Worm (Caenorhabditis elegans) whole organism, early embryonic: ENCODE measurements around the gene pup-2.

Experiments used
- F13C5.2 ChIP-seq: sonication (generic microtip); optimal IDR thresholded peaks from 2 replicates; lab custom pipeline; 2017; ENCODE audit warnings: mild to moderate bottlenecking, missing genetic modification characterization, inconsistent platforms, missing compliant biosample characterization
- aly-1 ChIP-seq: sonication (generic microtip); optimal IDR thresholded peaks from 2 replicates; lab custom pipeline; 2016; ENCODE audit warnings: missing genetic modification characterization, missing compliant biosample characterization
- ama-1 ChIP-seq: fragments of 150-350 bp; optimal IDR thresholded peaks from 2 replicates; lab custom pipeline; 2014
- ceh-13 ChIP-seq: fragments of 200-800 bp; sonication (Bioruptor generic); optimal IDR thresholded peaks from 2 replicates; lab custom pipeline; 2018; ENCODE audit warnings: mild to moderate bottlenecking, missing genetic modification characterization, missing compliant biosample characterization
- ceh-36 ChIP-seq: sonication (generic microtip); optimal IDR thresholded peaks from 2 replicates; lab custom pipeline; 2016; ENCODE audit warnings: missing genetic modification characterization, inconsistent platforms, missing compliant biosample characterization
- flt-1 ChIP-seq: fragments of 200-800 bp; sonication (Bioruptor generic); IDR thresholded peaks from 2 replicates; pipeline ENCODE4 v1.3.6; 2022; ENCODE audit warnings: missing genetic modification characterization, missing compliant biosample characterization
- hnd-1 ChIP-seq: sonication (generic microtip); optimal IDR thresholded peaks from 2 replicates; lab custom pipeline; 2016; ENCODE audit warnings: missing genetic modification characterization, missing compliant biosample characterization
- pes-1 ChIP-seq: fragments of 200-800 bp; sonication (Bioruptor generic); IDR thresholded peaks from 2 replicates; pipeline ENCODE4 v1.3.6; 2022; ENCODE audit warnings: missing genetic modification reagents, missing genetic modification characterization, missing compliant biosample characterization
- scrt-1 ChIP-seq: fragments of 200-800 bp; sonication (Bioruptor generic); IDR thresholded peaks from 2 replicates; pipeline ENCODE4 v1.3.6; 2022; ENCODE audit warnings: missing genetic modification characterization, missing compliant biosample characterization
- sea-1 ChIP-seq: fragments of 200-800 bp; sonication (Bioruptor generic); conservative IDR thresholded peaks from 2 replicates; pipeline ENCODE4 v1.3.6; 2022; ENCODE audit warnings: missing genetic modification characterization, missing compliant biosample characterization
- tbx-11 ChIP-seq: fragments of 200-800 bp; sonication (Bioruptor generic); IDR thresholded peaks from 2 replicates; pipeline ENCODE4 v1.3.6; 2022; ENCODE audit warnings: missing genetic modification characterization, missing compliant biosample characterization

- no peak for TF ChIP-seq ama-1 (lab: Kevin White, UChicago)
- TF ChIP-seq scrt-1 (GFP tag; lab: Robert Waterston, UW), result no peak
- TF ChIP-seq pes-1, result no peak
- no peak for TF ChIP-seq F13C5.2 (tag; lab: Kevin White, UChicago)
- TF ChIP-seq flt-1 (GFP tag; lab: Robert Waterston, UW), result no peak
- no peak for TF ChIP-seq hnd-1
- TF ChIP-seq ceh-13 (GFP tag; lab: Kevin White, UChicago), result no peak
- TF ChIP-seq sea-1 (GFP tag; lab: Robert Waterston, UW), result no peak
- TF ChIP-seq ceh-36, result no peak
- TF ChIP-seq aly-1 (tag; lab: Kevin White, UChicago), result no peak
- no peak for TF ChIP-seq tbx-11
Observed at ce11 chrIII:5169699-5170098, 16.0 kb upstream of the pup-2 start, which contains the start of gene ulp-1.
